Worm (Caenorhabditis elegans): Measurements from ENCODE around the gene suf-1.

ce11 chrII:8562002-8562401 lies 41.6 kb upstream of the suf-1 start, which contains the start of gene F54C9.14:
- TF ChIP-seq cog-1 (tag; optimal IDR thresholded peaks at IDR 0.05), result no peak
- no peak for TF ChIP-seq ztf-23 (GFP tag; IDR thresholded peaks at IDR 0.05)
- TF ChIP-seq med-1 (GFP tag; optimal IDR thresholded peaks at IDR 0.05; ENCODE audit: insufficient read depth), result no peak
- TF ChIP-seq ref-1 (GFP tag; conservative IDR thresholded peaks at IDR 0.05), result no peak
- TF ChIP-seq tab-1 (GFP tag; IDR thresholded peaks at IDR 0.05), result no peak
- TF ChIP-seq ztf-29 (GFP tag; IDR thresholded peaks at IDR 0.05), result no peak

All from whole organism, midembryonic.